Fruit fly (Drosophila melanogaster) whole organism, embryonic: ENCODE results near the gene CG10254.

Experiments
- B-H2 ChIP-seq: fragments of 200-800 bp; sonication (Bioruptor generic); optimal IDR thresholded peaks from 2 replicates; lab custom pipeline; 2018; ENCODE audit warnings: missing biosample characterization, mild to moderate bottlenecking, missing genetic modification characterization
- CG10543 ChIP-seq: fragments of 200-800 bp; sonication (Bioruptor generic); optimal IDR thresholded peaks from 3 replicates; lab custom pipeline; 2017; ENCODE audit warnings: missing biosample characterization, mild to moderate bottlenecking, missing genetic modification characterization, moderate library complexity
- CG10565 ChIP-seq: fragments of 200-800 bp; sonication (Bioruptor generic); optimal IDR thresholded peaks from 3 replicates; lab custom pipeline; 2016; ENCODE audit warnings: missing biosample characterization, mild to moderate bottlenecking, missing genetic modification characterization
- CG10979 ChIP-seq: fragments of 200-800 bp; sonication (Bioruptor generic); optimal IDR thresholded peaks from 2 replicates; lab custom pipeline; 2018; ENCODE audit warnings: missing biosample characterization, mild to moderate bottlenecking, missing genetic modification characterization, moderate library complexity
- CG17359 ChIP-seq: fragments of 200-800 bp; sonication (Bioruptor generic); optimal IDR thresholded peaks from 3 replicates; lab custom pipeline; 2018; ENCODE audit warnings: missing biosample characterization, mild to moderate bottlenecking, missing genetic modification characterization, moderate library complexity
- CG2116 ChIP-seq: fragments of 200-800 bp; sonication (Bioruptor generic); optimal IDR thresholded peaks from 3 replicates; lab custom pipeline; 2018; ENCODE audit warnings: missing biosample characterization, mild to moderate bottlenecking, missing genetic modification characterization
- CG2120 ChIP-seq: fragments of 200-800 bp; sonication (Bioruptor generic); optimal IDR thresholded peaks from 3 replicates; lab custom pipeline; 2016; ENCODE audit warnings: missing biosample characterization, missing genetic modification characterization
- CG2202 ChIP-seq: fragments of 200-800 bp; sonication (Bioruptor generic); optimal IDR thresholded peaks from 2 replicates; lab custom pipeline; 2018; ENCODE audit warnings: missing biosample characterization, mild to moderate bottlenecking, missing genetic modification characterization
- CG3838 ChIP-seq: fragments of 200-800 bp; sonication (Bioruptor generic); optimal IDR thresholded peaks from 3 replicates; lab custom pipeline; 2016; ENCODE audit warnings: missing biosample characterization, missing genetic modification characterization
- CG4617 ChIP-seq: fragments of 200-800 bp; sonication (Bioruptor generic); optimal IDR thresholded peaks from 3 replicates; lab custom pipeline; 2016; ENCODE audit warnings: missing biosample characterization, missing genetic modification characterization, borderline replicate concordance
- CG6272 ChIP-seq: fragments of 200-800 bp; sonication (Bioruptor generic); IDR thresholded peaks from 2 replicates; pipeline ENCODE4 v1.3.6; 2022; ENCODE audit warnings: missing biosample characterization, missing genetic modification characterization
- CG7745 ChIP-seq: fragments of 200-800 bp; sonication (Bioruptor generic); optimal IDR thresholded peaks from 2 replicates; lab custom pipeline; 2018; ENCODE audit warnings: missing biosample characterization, mild to moderate bottlenecking, missing genetic modification characterization, moderate library complexity
- CG7786 ChIP-seq: fragments of 200-800 bp; sonication (Bioruptor generic); optimal IDR thresholded peaks from 2 replicates; lab custom pipeline; 2016; ENCODE audit warnings: missing biosample characterization, missing genetic modification characterization
- CG8281 ChIP-seq: fragments of 200-800 bp; sonication (Bioruptor generic); optimal IDR thresholded peaks from 2 replicates; lab custom pipeline; 2018; ENCODE audit warnings: missing biosample characterization, mild to moderate bottlenecking, missing genetic modification characterization, moderate library complexity
- CG8290 ChIP-seq, 3 experiments: fragments of 200-800 bp; sonication (Bioruptor generic); optimal IDR thresholded peaks; 2 replicates each; lab custom pipeline; 2016 to 2019; ENCODE audit warnings: missing biosample characterization in 3 of 3, missing genetic modification characterization in 3 of 3, mild to moderate bottlenecking in 2 of 3, moderate library complexity in 1 of 3
- CG8924 ChIP-seq: fragments of 200-800 bp; optimal IDR thresholded peaks from 3 replicates; lab custom pipeline; 2019; ENCODE audit warnings: missing biosample characterization, mild to moderate bottlenecking, missing genetic modification characterization, moderate library complexity
- Dek ChIP-seq: fragments of 200-800 bp; sonication (Bioruptor generic); optimal IDR thresholded peaks from 3 replicates; lab custom pipeline; 2019; ENCODE audit warnings: missing biosample characterization, mild to moderate bottlenecking, missing genetic modification characterization, moderate library complexity
- Dfd ChIP-seq, 2 experiments: fragments of >200 bp; optimal IDR thresholded peaks; 2 replicates each; lab custom pipeline; 2017; ENCODE audit warnings: missing biosample characterization in 2 of 2, missing genetic modification characterization in 2 of 2
- H15 ChIP-seq: fragments of 200-800 bp; sonication (Bioruptor generic); IDR thresholded peaks from 3 replicates; pipeline ENCODE4 v1.3.6; 2022; ENCODE audit warnings: missing biosample characterization, missing genetic modification characterization
- Hmx ChIP-seq: fragments of 200-800 bp; sonication (Bioruptor generic); optimal IDR thresholded peaks from 2 replicates; lab custom pipeline; 2016; ENCODE audit warnings: missing biosample characterization, missing genetic modification characterization
- Hr51 ChIP-seq, 2 experiments: fragments of 200-800 bp; sonication (Bioruptor generic); optimal IDR thresholded peaks; 2 replicates in 1 of 2; 3 replicates in 1 of 2; lab custom pipeline; 2016 to 2018; ENCODE audit warnings: missing biosample characterization in 2 of 2, missing genetic modification characterization in 2 of 2, mild to moderate bottlenecking in 1 of 2, moderate library complexity in 1 of 2
- Lhr ChIP-seq: fragments of 200-800 bp; sonication (Bioruptor generic); optimal IDR thresholded peaks from 3 replicates; lab custom pipeline; 2017; ENCODE audit warnings: mild to moderate bottlenecking, missing biosample characterization, missing genetic modification reagents, missing genetic modification characterization
- NFAT ChIP-seq: fragments of 200-800 bp; sonication (Bioruptor generic); IDR thresholded peaks from 2 replicates; pipeline ENCODE4 v1.3.6; 2022; ENCODE audit warnings: missing biosample characterization, missing genetic modification characterization
- Nf-YA ChIP-seq: fragments of 200-800 bp; sonication (Bioruptor generic); IDR thresholded peaks from 2 replicates; pipeline ENCODE4 v1.3.6; 2022; ENCODE audit warnings: missing biosample characterization, missing genetic modification characterization
- Optix ChIP-seq: fragments of 200-800 bp; sonication (Bioruptor generic); IDR thresholded peaks from 3 replicates; pipeline ENCODE4 v1.3.6; 2022; ENCODE audit warnings: missing biosample characterization, missing genetic modification characterization
- Sry-δ ChIP-seq: fragments of 200-800 bp; sonication (Bioruptor generic); optimal IDR thresholded peaks from 2 replicates; lab custom pipeline; 2016; ENCODE audit warnings: missing biosample characterization, missing genetic modification characterization
- Taf1 ChIP-seq: fragments of 200-800 bp; sonication (Bioruptor generic); IDR thresholded peaks from 2 replicates; pipeline ENCODE4 v1.3.6; 2022; ENCODE audit warnings: missing biosample characterization, missing genetic modification characterization
- ac ChIP-seq: fragments of 200-800 bp; sonication (Bioruptor generic); optimal IDR thresholded peaks from 3 replicates; lab custom pipeline; 2017; ENCODE audit warnings: missing biosample characterization, mild to moderate bottlenecking, missing genetic modification characterization
- bbx ChIP-seq: fragments of 200-800 bp; sonication (Bioruptor generic); IDR thresholded peaks from 2 replicates; pipeline ENCODE4 v1.3.6; 2022; ENCODE audit warnings: missing biosample characterization, missing genetic modification characterization; ENCODE audit not compliant: partially characterized antibody
- bigmax ChIP-seq: fragments of 200-800 bp; sonication (Bioruptor generic); optimal IDR thresholded peaks from 2 replicates; lab custom pipeline; 2018; ENCODE audit warnings: missing biosample characterization, mild to moderate bottlenecking, missing genetic modification characterization
- crc ChIP-seq: fragments of 200-800 bp; sonication (Bioruptor generic); optimal IDR thresholded peaks from 2 replicates; lab custom pipeline; 2016; ENCODE audit warnings: missing biosample characterization, missing genetic modification characterization
- danr ChIP-seq: fragments of 200-800 bp; sonication (Bioruptor generic); IDR thresholded peaks from 2 replicates; pipeline ENCODE4 v1.3.6; 2022; ENCODE audit warnings: missing biosample characterization, missing genetic modification characterization
- disco-r ChIP-seq: fragments of 200-800 bp; sonication (Bioruptor generic); optimal IDR thresholded peaks from 2 replicates; lab custom pipeline; 2016; ENCODE audit warnings: missing biosample characterization, missing genetic modification characterization
- dmrt99B ChIP-seq: fragments of 200-800 bp; sonication (Bioruptor generic); optimal IDR thresholded peaks from 2 replicates; lab custom pipeline; 2018; ENCODE audit warnings: missing biosample characterization, mild to moderate bottlenecking, missing genetic modification characterization, moderate library complexity
- h ChIP-seq: fragments of >200 bp; optimal IDR thresholded peaks from 2 replicates; lab custom pipeline; 2017
- jumu ChIP-seq: fragments of 200-800 bp; sonication (Bioruptor generic); optimal IDR thresholded peaks from 3 replicates; lab custom pipeline; 2016; ENCODE audit warnings: missing biosample characterization, missing genetic modification characterization
- maf-S ChIP-seq: fragments of 200-800 bp; sonication (Bioruptor generic); optimal IDR thresholded peaks from 2 replicates; lab custom pipeline; 2016; ENCODE audit warnings: missing biosample characterization, missing genetic modification characterization
- nerfin-1 ChIP-seq: fragments of 200-800 bp; sonication (Bioruptor generic); optimal IDR thresholded peaks from 3 replicates; lab custom pipeline; 2019; ENCODE audit warnings: missing biosample characterization, mild to moderate bottlenecking, missing genetic modification characterization, moderate library complexity
- pan ChIP-seq, 4 experiments: fragments of >200 bp in 3 of 4; fragments of 200-800 bp in 1 of 4; sonication (Bioruptor generic) in 1 of 4; optimal IDR thresholded peaks in 3 of 4; IDR thresholded peaks in 1 of 4; 2 replicates each; pipeline versions ENCODE4 v1.3.6 to Lab custom; 2017 to 2022; ENCODE audit warnings: missing biosample characterization in 2 of 4, missing genetic modification characterization in 2 of 4, mixed read lengths in 1 of 4
- pho ChIP-seq: fragments of 200-800 bp; sonication (Bioruptor generic); optimal IDR thresholded peaks from 2 replicates; lab custom pipeline; 2016; ENCODE audit warnings: missing biosample characterization, missing genetic modification characterization
- pita ChIP-seq: fragments of 200-800 bp; sonication (Bioruptor generic); optimal IDR thresholded peaks from 2 replicates; lab custom pipeline; 2017; ENCODE audit warnings: missing biosample characterization, mild to moderate bottlenecking, missing genetic modification characterization
- pum ChIP-seq: fragments of 200-800 bp; sonication (Bioruptor generic); optimal IDR thresholded peaks from 2 replicates; lab custom pipeline; 2016; ENCODE audit warnings: missing biosample characterization, missing genetic modification characterization
- schlank ChIP-seq: fragments of 200-800 bp; sonication (Bioruptor generic); optimal IDR thresholded peaks from 2 replicates; lab custom pipeline; 2018; ENCODE audit warnings: missing biosample characterization, mild to moderate bottlenecking, missing genetic modification characterization
- sens ChIP-seq: fragments of 200-800 bp; sonication (Bioruptor generic); peaks from one replicate; lab custom pipeline; 2016; ENCODE audit warnings: missing biosample characterization, missing genetic modification characterization
- slbo ChIP-seq: fragments of 200-800 bp; sonication (Bioruptor generic); IDR thresholded peaks from 2 replicates; pipeline ENCODE4 v1.3.6; 2022; ENCODE audit warnings: missing biosample characterization, missing genetic modification characterization
- stc ChIP-seq: fragments of 200-800 bp; sonication (Bioruptor generic); IDR thresholded peaks from 2 replicates; pipeline ENCODE4 v1.3.6; 2022; ENCODE audit warnings: missing biosample characterization, missing genetic modification characterization
- unpg ChIP-seq: fragments of 200-800 bp; sonication (Bioruptor generic); optimal IDR thresholded peaks from 3 replicates; lab custom pipeline; 2018; ENCODE audit warnings: missing biosample characterization, mild to moderate bottlenecking, missing genetic modification characterization, moderate library complexity
- wdn ChIP-seq: fragments of 200-800 bp; sonication (Bioruptor generic); IDR thresholded peaks from 2 replicates; pipeline ENCODE4 v1.3.6; 2022; ENCODE audit warnings: missing biosample characterization, missing genetic modification characterization
- zen ChIP-seq: fragments of 200-800 bp; sonication (Bioruptor generic); optimal IDR thresholded peaks from 3 replicates; lab custom pipeline; 2018; ENCODE audit warnings: missing biosample characterization, mild to moderate bottlenecking, missing genetic modification characterization, moderate library complexity

The CG10254 gene

dm6 chr3R:23734573-23735404, 40.0 kb upstream of the CG10254 start (continued):
- TF ChIP-seq jumu, result no peak
- TF ChIP-seq CG8281 (tag; lab: Kevin White, UChicago), result no peak
- TF ChIP-seq pan (optimal IDR thresholded peaks at IDR 0.05; lab: Kevin White, UChicago), result no peak
- peak in 1 of 2 experiments; percentile 21 for TF ChIP-seq pan (GFP tag; optimal IDR thresholded peaks at IDR 0.05 in 1 of 2, IDR thresholded peaks at IDR 0.05 in 1 of 2)
- no peak for TF ChIP-seq zen
- no peak for TF ChIP-seq h
- no peak for TF ChIP-seq Lhr (GFP tag; lab: Kevin White, UChicago)
- no peak for TF ChIP-seq pho (GFP tag; lab: Kevin White, UChicago)
- TF ChIP-seq CG3838, result no peak
- TF ChIP-seq H15 (GFP tag; lab: Robert Waterston, UW), result no peak
- TF ChIP-seq Hmx, result no peak
- peak in 1 of 2 experiments; percentile 48 for TF ChIP-seq Hr51 (GFP tag; optimal IDR thresholded peaks at IDR 0.05; lab: Kevin White, UChicago)
- no peak for TF ChIP-seq maf-S (GFP tag; lab: Kevin White, UChicago)
- no peak for TF ChIP-seq CG8924 (tag; lab: Kevin White, UChicago)
- TF ChIP-seq danr (GFP tag; lab: Robert Waterston, UW), result no peak
- no peak for TF ChIP-seq nerfin-1 (tag; lab: Kevin White, UChicago)
- TF ChIP-seq CG10543 (GFP tag; lab: Kevin White, UChicago), result no peak
- TF ChIP-seq bigmax (GFP tag; lab: Kevin White, UChicago), result no peak
- TF ChIP-seq CG8290 (GFP tag; optimal IDR thresholded peaks at IDR 0.05; lab: Kevin White, UChicago), result no peak
- TF ChIP-seq CG8290 (tag; optimal IDR thresholded peaks at IDR 0.05; lab: Kevin White, UChicago), result no peak
- no peak for TF ChIP-seq CG6272 (GFP tag; lab: Robert Waterston, UW)
- no peak for TF ChIP-seq crc
- no peak for TF ChIP-seq CG10565 (GFP tag; lab: Kevin White, UChicago)
- TF ChIP-seq Dfd (GFP tag; optimal IDR thresholded peaks at IDR 0.05; lab: Kevin White, UChicago), result no peak
- no peak for TF ChIP-seq disco-r
- no peak for TF ChIP-seq Dek (tag; lab: Kevin White, UChicago)
- no peak for TF ChIP-seq CG2120 (GFP tag; lab: Kevin White, UChicago)
- TF ChIP-seq schlank (tag; lab: Kevin White, UChicago), result no peak
- TF ChIP-seq CG4617 (GFP tag; lab: Kevin White, UChicago), result no peak
- TF ChIP-seq sens, result peak; percentile 75
- no peak for TF ChIP-seq Nf-YA
- no peak for TF ChIP-seq slbo (GFP tag; lab: Robert Waterston, UW)
- TF ChIP-seq B-H2 (GFP tag; lab: Kevin White, UChicago), result no peak
- TF ChIP-seq unpg (GFP tag; lab: Kevin White, UChicago), result peak; percentile 23
- TF ChIP-seq CG2202, result no peak
- TF ChIP-seq Sry-δ (GFP tag; lab: Kevin White, UChicago), result no peak
- TF ChIP-seq stc (GFP tag; lab: Robert Waterston, UW), result no peak
- peak; percentile 7 for TF ChIP-seq CG17359
- TF ChIP-seq pum, result no peak
- no peak for TF ChIP-seq CG7745
- TF ChIP-seq pita (GFP tag; lab: Kevin White, UChicago), result no peak
- peak; percentile 73 for TF ChIP-seq dmrt99B (tag; lab: Kevin White, UChicago)
- no peak for TF ChIP-seq wdn (GFP tag; lab: Robert Waterston, UW)
- TF ChIP-seq CG2116 (GFP tag; lab: Kevin White, UChicago), result no peak
- TF ChIP-seq CG10979 (tag; lab: Kevin White, UChicago), result no peak
- TF ChIP-seq CG7786 (GFP tag; lab: Kevin White, UChicago), result no peak
- no peak for TF ChIP-seq bbx (GFP tag; lab: Robert Waterston, UW)
- TF ChIP-seq NFAT (GFP tag; lab: Robert Waterston, UW), result no peak
- TF ChIP-seq Optix (GFP tag; lab: Robert Waterston, UW), result 0 out of 3 replicates have a peak, but pooled peaks have one; percentile 11
- no peak for TF ChIP-seq ac (GFP tag; lab: Kevin White, UChicago)
- TF ChIP-seq Taf1 (GFP tag; lab: Robert Waterston, UW), result no peak
